Worm (Caenorhabditis elegans): ENCODE measurements around the gene B0454.5.

- TF ChIP-seq mab-5 (tag; optimal IDR thresholded peaks at IDR 0.05) (no peak), lin-13 (tag; optimal IDR thresholded peaks at IDR 0.05) (no peak), elt-1 (tag; optimal IDR thresholded peaks at IDR 0.05; ENCODE audit: borderline replicate concordance, insufficient read depth) (no peak), nhr-237 (tag; optimal IDR thresholded peaks at IDR 0.05) (no peak), bed-3 (GFP tag; optimal IDR thresholded peaks at IDR 0.05) (no peak), mep-1 (tag; optimal IDR thresholded peaks at IDR 0.05) (no peak), nhr-12 (tag; optimal IDR thresholded peaks at IDR 0.05) (no peak), blmp-1 (tag; optimal IDR thresholded peaks at IDR 0.05) (no peak), unc-39 (tag; optimal IDR thresholded peaks at IDR 0.05) (no peak)
Measured at ce11 chrII:3068646-3069045, 30.0 kb downstream of the B0454.5 start.
